Fruit fly (Drosophila melanogaster): ENCODE results near the gene CG1440.

Gene CG1440

dm6 chrX:8489048-8489447 is 52.2 kb downstream of the CG1440 start, which contains the start of gene CG33181:
Gene CG33181, plus strand, starts transcription at chrX:8489348.
- TF ChIP-seq rgr (GFP tag; optimal IDR thresholded peaks at IDR 0.05): no peak
- TF ChIP-seq h (GFP tag; optimal IDR thresholded peaks at IDR 0.05): no peak
- no peak for TF ChIP-seq OdsH (GFP tag; optimal IDR thresholded peaks at IDR 0.05)
- no peak for TF ChIP-seq pan (optimal IDR thresholded peaks at IDR 0.05)
- no peak for TF ChIP-seq Rel (GFP tag; optimal IDR thresholded peaks at IDR 0.05)
- no peak for TF ChIP-seq Rel (tag; optimal IDR thresholded peaks at IDR 0.05)
- TF ChIP-seq Jra (GFP tag; optimal IDR thresholded peaks at IDR 0.05): no peak
- TF ChIP-seq dmrt93B (GFP tag; optimal IDR thresholded peaks at IDR 0.05): no peak
- TF ChIP-seq N (GFP tag; optimal IDR thresholded peaks at IDR 0.05): no peak
- no peak for TF ChIP-seq Abd-B (GFP tag; optimal IDR thresholded peaks at IDR 0.05)
- TF ChIP-seq Vsx2 (GFP tag; optimal IDR thresholded peaks at IDR 0.05; ENCODE audit: partially characterized antibody): no peak
- TF ChIP-seq woc (GFP tag; optimal IDR thresholded peaks at IDR 0.05): no peak
- no peak for TF ChIP-seq brk (GFP tag; optimal IDR thresholded peaks at IDR 0.05)
- no peak for TF ChIP-seq jim (GFP tag; optimal IDR thresholded peaks at IDR 0.05)
- no peak for TF ChIP-seq Sp1 (GFP tag; optimal IDR thresholded peaks at IDR 0.05)
- no peak for TF ChIP-seq dsf (GFP tag; optimal IDR thresholded peaks at IDR 0.05; ENCODE audit: borderline replicate concordance)

DNA sequence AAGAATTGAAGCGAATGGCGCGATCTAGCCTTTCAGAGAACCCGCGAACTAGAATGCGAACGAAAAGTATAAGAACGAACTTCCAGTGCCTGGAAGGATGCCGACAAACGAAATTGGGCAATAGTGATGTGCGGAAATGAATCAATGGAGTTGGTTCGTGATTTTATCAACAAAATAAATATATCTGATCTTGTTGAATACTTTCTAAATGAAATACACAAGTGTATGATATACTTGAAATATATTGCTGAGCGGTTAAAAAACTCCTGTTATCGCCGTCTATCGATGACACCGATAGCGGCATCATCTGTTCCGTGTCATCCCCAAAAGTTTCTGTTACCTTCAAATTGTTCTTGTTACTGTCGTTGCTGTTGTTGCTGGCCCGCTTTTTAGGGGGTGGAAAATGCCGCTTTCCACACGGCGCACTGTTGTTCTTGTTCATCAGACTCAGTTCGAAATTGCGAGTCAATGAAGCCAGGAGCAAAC is 52.7 kb downstream of the CG1440 start, which contains the start of gene otu:
otu (minus strand) TSS at position 51 of the 486 bp plus-strand sequence.
- TF ChIP-seq Hr78 (GFP tag; optimal IDR thresholded peaks at IDR 0.05): no peak
- no peak for TF ChIP-seq OdsH (GFP tag; optimal IDR thresholded peaks at IDR 0.05)
- TF ChIP-seq Hr83 (GFP tag; optimal IDR thresholded peaks at IDR 0.05; ENCODE audit: poor library complexity, severe bottlenecking): no peak
- TF ChIP-seq br (GFP tag; optimal IDR thresholded peaks at IDR 0.05): no peak
- TF ChIP-seq foxo (GFP tag; optimal IDR thresholded peaks at IDR 0.05): no peak
- TF ChIP-seq Dfd (GFP tag; optimal IDR thresholded peaks at IDR 0.05): no peak
- no peak for TF ChIP-seq sage (GFP tag; optimal IDR thresholded peaks at IDR 0.05)
- TF ChIP-seq Hnf4 (GFP tag; optimal IDR thresholded peaks at IDR 0.05): no peak
- TF ChIP-seq h (GFP tag; optimal IDR thresholded peaks at IDR 0.05): no peak
- TF ChIP-seq fru (GFP tag; optimal IDR thresholded peaks at IDR 0.05): no peak
- TF ChIP-seq CG9705 (GFP tag; optimal IDR thresholded peaks at IDR 0.05): no peak
- no peak for TF ChIP-seq Mio (GFP tag; optimal IDR thresholded peaks at IDR 0.05)
- no peak for TF ChIP-seq Vsx2 (GFP tag; optimal IDR thresholded peaks at IDR 0.05; ENCODE audit: partially characterized antibody)
- no peak for TF ChIP-seq woc (GFP tag; optimal IDR thresholded peaks at IDR 0.05)
- TF ChIP-seq psq (GFP tag; optimal IDR thresholded peaks at IDR 0.05): no peak
- TF ChIP-seq rgr (GFP tag; optimal IDR thresholded peaks at IDR 0.05): no peak
- no peak for TF ChIP-seq ey (GFP tag; optimal IDR thresholded peaks at IDR 0.05)
- TF ChIP-seq N (GFP tag; optimal IDR thresholded peaks at IDR 0.05): no peak

- TF ChIP-seq sv (GFP tag; optimal IDR thresholded peaks at IDR 0.05) (no peak), Myc (optimal IDR thresholded peaks at IDR 0.05) (no peak), Sp1 (GFP tag; optimal IDR thresholded peaks at IDR 0.05) (no peak), Hnf4 (GFP tag; optimal IDR thresholded peaks at IDR 0.05) (no peak), foxo (GFP tag; optimal IDR thresholded peaks at IDR 0.05) (no peak), Dfd (GFP tag; optimal IDR thresholded peaks at IDR 0.05) (no peak)
Measured at dm6 chrX:8490291-8490975, 53.6 kb downstream of the CG1440 start.

Measured in whole organism, wandering third instar larva.